Fruit fly (Drosophila melanogaster) whole organism, embryonic: ENCODE results near the gene Tsp29Fa.
A peak's percentile ranks its signal among the peaks of the same experiment; 100 is the strongest.

Experiments used
- Awh ChIP-seq: fragments of 200-800 bp; sonication (Bioruptor generic); IDR thresholded peaks from 2 replicates; pipeline ENCODE4, ENCODE4 v1.3.6; 2022; ENCODE audit warnings: missing biosample characterization, missing genetic modification characterization
- Blimp-1 ChIP-seq: fragments of 200-800 bp; sonication (Bioruptor generic); optimal IDR thresholded peaks from 3 replicates; lab custom pipeline; 2018; ENCODE audit warnings: missing biosample characterization, missing genetic modification characterization, mild to moderate bottlenecking, moderate library complexity, missing genetic modification reagents
- BtbVII ChIP-seq: fragments of 200-800 bp; sonication (Bioruptor generic); optimal IDR thresholded peaks from 3 replicates; lab custom pipeline; 2017; ENCODE audit warnings: missing biosample characterization, mild to moderate bottlenecking, missing genetic modification characterization
- CG10543 ChIP-seq: fragments of 200-800 bp; sonication (Bioruptor generic); optimal IDR thresholded peaks from 3 replicates; lab custom pipeline; 2017; ENCODE audit warnings: missing biosample characterization, mild to moderate bottlenecking, missing genetic modification characterization, moderate library complexity
- CG11093 ChIP-seq: fragments of 200-800 bp; sonication (Bioruptor generic); IDR thresholded peaks from 3 replicates; pipeline ENCODE4 v1.3.6; 2022; ENCODE audit warnings: missing biosample characterization, missing genetic modification characterization
- CG11398 ChIP-seq: fragments of 200-800 bp; sonication (Bioruptor generic); optimal IDR thresholded peaks from 2 replicates; lab custom pipeline; 2016; ENCODE audit warnings: missing biosample characterization, missing genetic modification characterization
- CG11560 ChIP-seq: fragments of 200-800 bp; sonication (Bioruptor generic); IDR thresholded peaks from 3 replicates; pipeline ENCODE4 v1.3.6; 2022; ENCODE audit warnings: missing biosample characterization, missing genetic modification characterization
- CG11696 ChIP-seq: fragments of 200-800 bp; sonication (Bioruptor generic); IDR thresholded peaks from 2 replicates; pipeline ENCODE4 v1.3.6; 2022; ENCODE audit warnings: missing biosample characterization, missing genetic modification characterization
- CG12104 ChIP-seq: fragments of 200-800 bp; sonication (Bioruptor generic); optimal IDR thresholded peaks from 3 replicates; lab custom pipeline; 2016; ENCODE audit warnings: missing biosample characterization, missing genetic modification characterization
- CG12219 ChIP-seq: fragments of 200-800 bp; sonication (Bioruptor generic); optimal IDR thresholded peaks from 3 replicates; lab custom pipeline; 2018; ENCODE audit warnings: missing biosample characterization, mild to moderate bottlenecking, missing genetic modification characterization
- CG12744 ChIP-seq: fragments of 200-800 bp; sonication (Bioruptor generic); optimal IDR thresholded peaks from 2 replicates; lab custom pipeline; 2016; ENCODE audit warnings: missing biosample characterization, missing genetic modification characterization
- CG13775 ChIP-seq: fragments of 200-800 bp; sonication (Bioruptor generic); optimal IDR thresholded peaks from 3 replicates; lab custom pipeline; 2017; ENCODE audit warnings: missing biosample characterization, mild to moderate bottlenecking, missing genetic modification characterization
- CG14050 ChIP-seq: fragments of 200-800 bp; sonication (Bioruptor generic); IDR thresholded peaks from 3 replicates; pipeline ENCODE4 v1.3.6; 2022; ENCODE audit warnings: missing biosample characterization, missing genetic modification characterization
- CG17359 ChIP-seq: fragments of 200-800 bp; sonication (Bioruptor generic); optimal IDR thresholded peaks from 3 replicates; lab custom pipeline; 2018; ENCODE audit warnings: missing biosample characterization, mild to moderate bottlenecking, missing genetic modification characterization, moderate library complexity
- CG17385 ChIP-seq: fragments of 200-800 bp; sonication (Bioruptor generic); optimal IDR thresholded peaks from 3 replicates; lab custom pipeline; 2018; ENCODE audit warnings: missing biosample characterization, mild to moderate bottlenecking, missing genetic modification characterization
- CG18619 ChIP-seq: fragments of 200-800 bp; sonication (Bioruptor generic); optimal IDR thresholded peaks from 3 replicates; lab custom pipeline; 2017; ENCODE audit warnings: missing biosample characterization, mild to moderate bottlenecking, missing genetic modification characterization
- CG2116 ChIP-seq: fragments of 200-800 bp; sonication (Bioruptor generic); optimal IDR thresholded peaks from 3 replicates; lab custom pipeline; 2018; ENCODE audit warnings: missing biosample characterization, mild to moderate bottlenecking, missing genetic modification characterization
- CG31365 ChIP-seq: fragments of 200-800 bp; sonication (Bioruptor generic); optimal IDR thresholded peaks from 2 replicates; lab custom pipeline; 2018; ENCODE audit warnings: missing biosample characterization, mild to moderate bottlenecking, missing genetic modification characterization
- CG34422 ChIP-seq: fragments of 200-800 bp; sonication (Bioruptor generic); IDR thresholded peaks from 3 replicates; pipeline ENCODE4 v1.3.6; 2022; ENCODE audit warnings: missing biosample characterization, missing genetic modification characterization
- CG4328 ChIP-seq: fragments of 200-800 bp; sonication (Bioruptor generic); optimal IDR thresholded peaks from 3 replicates; lab custom pipeline; 2017; ENCODE audit warnings: missing biosample characterization, missing genetic modification reagents, missing genetic modification characterization
- CG5180 ChIP-seq: fragments of 200-800 bp; sonication (Bioruptor generic); optimal IDR thresholded peaks from 3 replicates; lab custom pipeline; 2017; ENCODE audit warnings: missing biosample characterization, missing genetic modification characterization, mild to moderate bottlenecking, moderate library complexity, missing genetic modification reagents
- CG7556 ChIP-seq: fragments of 200-800 bp; sonication (Bioruptor generic); optimal IDR thresholded peaks from 2 replicates; lab custom pipeline; 2017; ENCODE audit warnings: missing biosample characterization, mild to moderate bottlenecking, missing genetic modification characterization
- CG7839 ChIP-seq: fragments of 200-800 bp; sonication (Bioruptor generic); optimal IDR thresholded peaks from 3 replicates; lab custom pipeline; 2018; ENCODE audit warnings: missing biosample characterization, mild to moderate bottlenecking, missing genetic modification characterization, moderate library complexity
- CG8944 ChIP-seq: fragments of 200-800 bp; sonication (Bioruptor generic); optimal IDR thresholded peaks from 3 replicates; lab custom pipeline; 2016; ENCODE audit warnings: missing biosample characterization, missing genetic modification characterization
- Dbx ChIP-seq: fragments of 200-800 bp; sonication (Bioruptor generic); IDR thresholded peaks from 3 replicates; pipeline ENCODE4 v1.3.6; 2022; ENCODE audit warnings: missing biosample characterization, missing genetic modification characterization
- Drgx ChIP-seq: fragments of 200-800 bp; sonication (Bioruptor generic); IDR thresholded peaks from 2 replicates; pipeline ENCODE4 v1.3.6; 2022; ENCODE audit warnings: missing biosample characterization, missing genetic modification characterization
- HHEX ChIP-seq: fragments of 200-800 bp; sonication (Bioruptor generic); optimal IDR thresholded peaks from 3 replicates; lab custom pipeline; 2017; ENCODE audit warnings: missing biosample characterization, mild to moderate bottlenecking, missing genetic modification characterization, missing genetic modification reagents
- Hmr ChIP-seq: fragments of 200-800 bp; sonication (Bioruptor generic); optimal IDR thresholded peaks from 3 replicates; lab custom pipeline; 2017; ENCODE audit warnings: mild to moderate bottlenecking, missing biosample characterization, missing genetic modification reagents, missing genetic modification characterization
- Hmx ChIP-seq: fragments of 200-800 bp; sonication (Bioruptor generic); optimal IDR thresholded peaks from 2 replicates; lab custom pipeline; 2016; ENCODE audit warnings: missing biosample characterization, missing genetic modification characterization
- MESR4 ChIP-seq: fragments of 200-800 bp; sonication (Bioruptor generic); optimal IDR thresholded peaks from 2 replicates; lab custom pipeline; 2018; ENCODE audit warnings: missing biosample characterization, mild to moderate bottlenecking, missing genetic modification characterization, moderate library complexity
- NFAT ChIP-seq: fragments of 200-800 bp; sonication (Bioruptor generic); IDR thresholded peaks from 2 replicates; pipeline ENCODE4 v1.3.6; 2022; ENCODE audit warnings: missing biosample characterization, missing genetic modification characterization
- Oaz ChIP-seq: fragments of 200-800 bp; sonication (Bioruptor generic); IDR thresholded peaks from 2 replicates; pipeline ENCODE4 v1.3.6; 2022; ENCODE audit warnings: missing biosample characterization, missing genetic modification characterization
- Spps ChIP-seq: fragments of 200-800 bp; sonication (Bioruptor generic); optimal IDR thresholded peaks from 2 replicates; lab custom pipeline; 2018; ENCODE audit warnings: missing biosample characterization, mild to moderate bottlenecking, missing genetic modification characterization
- Vsx1 ChIP-seq: fragments of 200-800 bp; sonication (Bioruptor generic); optimal IDR thresholded peaks from 2 replicates; lab custom pipeline; 2017; ENCODE audit warnings: missing biosample characterization, mild to moderate bottlenecking, missing genetic modification characterization, missing genetic modification reagents
- cato ChIP-seq: fragments of 200-800 bp; sonication (Bioruptor generic); optimal IDR thresholded peaks from 2 replicates; lab custom pipeline; 2016; ENCODE audit warnings: missing biosample characterization, missing genetic modification characterization, borderline replicate concordance
- hkb ChIP-seq, 2 experiments: fragments of 200-800 bp in 1 of 2; fragments of >200 bp in 1 of 2; sonication (Bioruptor generic) in 1 of 2; IDR thresholded peaks in 1 of 2; optimal IDR thresholded peaks in 1 of 2; 2 replicates each; pipeline versions ENCODE4 v1.3.6 to Lab custom; 2017 to 2022; ENCODE audit warnings: missing biosample characterization in 1 of 2, missing genetic modification characterization in 1 of 2
- lbe ChIP-seq: fragments of 200-800 bp; sonication (Bioruptor generic); optimal IDR thresholded peaks from 2 replicates; lab custom pipeline; 2016; ENCODE audit warnings: missing biosample characterization, mild to moderate bottlenecking, missing genetic modification characterization
- mam ChIP-seq: fragments of 200-800 bp; sonication (Bioruptor generic); optimal IDR thresholded peaks from 3 replicates; lab custom pipeline; 2016; ENCODE audit warnings: missing biosample characterization, missing genetic modification characterization
- pan ChIP-seq, 4 experiments: fragments of >200 bp in 3 of 4; fragments of 200-800 bp in 1 of 4; sonication (Bioruptor generic) in 1 of 4; optimal IDR thresholded peaks in 3 of 4; IDR thresholded peaks in 1 of 4; 2 replicates each; pipeline versions ENCODE4 v1.3.6 to Lab custom; 2017 to 2022; ENCODE audit warnings: missing biosample characterization in 2 of 4, missing genetic modification characterization in 2 of 4, mixed read lengths in 1 of 4
- pb ChIP-seq: fragments of 200-800 bp; sonication (Bioruptor generic); optimal IDR thresholded peaks from 3 replicates; lab custom pipeline; 2016; ENCODE audit warnings: missing biosample characterization, missing genetic modification characterization
- phol ChIP-seq: fragments of 200-800 bp; sonication (Bioruptor generic); optimal IDR thresholded peaks from 3 replicates; lab custom pipeline; 2018; ENCODE audit warnings: missing biosample characterization, mild to moderate bottlenecking, missing genetic modification characterization, moderate library complexity
- prd ChIP-seq, 3 experiments: fragments of >200 bp in 2 of 3; fragments of 200-800 bp in 1 of 3; sonication (Bioruptor generic) in 1 of 3; optimal IDR thresholded peaks in 2 of 3; IDR thresholded peaks in 1 of 3; 2 replicates in 2 of 3; 3 replicates in 1 of 3; pipeline versions ENCODE4 v1.3.6 to Lab custom; 2017 to 2022; ENCODE audit warnings: missing biosample characterization in 1 of 3, missing genetic modification characterization in 1 of 3
- row ChIP-seq: fragments of 200-800 bp; sonication (Bioruptor generic); IDR thresholded peaks from 3 replicates; pipeline ENCODE4 v1.3.6; 2022; ENCODE audit warnings: missing biosample characterization, missing genetic modification characterization
- run ChIP-seq: fragments of 200-800 bp; sonication (Bioruptor generic); optimal IDR thresholded peaks from 3 replicates; lab custom pipeline; 2018; ENCODE audit warnings: missing biosample characterization, mild to moderate bottlenecking, missing genetic modification characterization
- salm ChIP-seq: fragments of 200-800 bp; sonication (Bioruptor generic); optimal IDR thresholded peaks from 2 replicates; lab custom pipeline; 2018; ENCODE audit warnings: missing biosample characterization, mild to moderate bottlenecking, missing genetic modification characterization
- sima ChIP-seq: fragments of 200-800 bp; sonication (Bioruptor generic); optimal IDR thresholded peaks from 2 replicates; lab custom pipeline; 2016; ENCODE audit warnings: missing biosample characterization, missing genetic modification characterization
- vfl ChIP-seq: fragments of 200-800 bp; sonication (Bioruptor generic); optimal IDR thresholded peaks from 2 replicates; lab custom pipeline; 2016; ENCODE audit warnings: missing biosample characterization, missing genetic modification characterization

The Tsp29Fa gene

dm6 chr2L:8897954-8898713, 35.6 kb upstream of the Tsp29Fa start (continued):
- TF ChIP-seq Drgx (GFP tag; lab: Robert Waterston, UW) (peak; percentile 60; the same call in 1 of the 2 replicates), CG4328 (GFP tag; lab: Kevin White, UChicago) (peak; percentile 39), CG18619 (GFP tag; lab: Kevin White, UChicago) (peak; percentile 17), salm (tag; lab: Kevin White, UChicago) (peak; percentile 12), hkb (optimal IDR thresholded peaks at IDR 0.05; lab: Kevin White, UChicago) (no peak), hkb (GFP tag; IDR thresholded peaks at IDR 0.05; lab: Robert Waterston, UW) (no peak), CG31365 (tag; lab: Kevin White, UChicago) (no peak), MESR4 (GFP tag; lab: Kevin White, UChicago) (no peak), row (GFP tag; lab: Robert Waterston, UW) (peak; percentile 49; the same call in 1 of the 3 replicates), CG11398 (GFP tag; lab: Kevin White, UChicago) (no peak), NFAT (GFP tag; lab: Robert Waterston, UW) (0 out of 2 replicates have a peak, but pooled peaks have one; percentile 4), run (peak; percentile 43), CG11560 (tag; lab: Robert Waterston, UW) (no peak), CG2116 (GFP tag; lab: Kevin White, UChicago) (no peak), CG7556 (GFP tag; lab: Kevin White, UChicago) (peak; percentile 51), BtbVII (GFP tag; lab: Kevin White, UChicago) (peak; percentile 43), Hmx (no peak), CG12744 (GFP tag; lab: Kevin White, UChicago) (no peak), CG34422 (GFP tag; lab: Robert Waterston, UW) (peak; percentile 22; the same call in 1 of the 3 replicates), sima (GFP tag; lab: Kevin White, UChicago) (no peak), CG7839 (tag; lab: Kevin White, UChicago) (peak; percentile 70), Dbx (GFP tag; lab: Robert Waterston, UW) (no peak), CG17359 (tag; lab: Kevin White, UChicago) (peak; percentile 49), CG5180 (GFP tag; lab: Kevin White, UChicago) (peak; percentile 15), CG12219 (GFP tag; lab: Kevin White, UChicago) (peak; percentile 39), HHEX (GFP tag; lab: Kevin White, UChicago) (peak; percentile 41), lbe (GFP tag; lab: Kevin White, UChicago) (peak; percentile 54), phol (tag; lab: Kevin White, UChicago) (peak; percentile 62), prd (optimal IDR thresholded peaks at IDR 0.05; lab: Kevin White, UChicago) (no peak), prd (GFP tag; IDR thresholded peaks at IDR 0.05; lab: Robert Waterston, UW) (peak; percentile 41; the same call in 2 of the 3 replicates), vfl (GFP tag; lab: Kevin White, UChicago) (no peak), Spps (tag; lab: Kevin White, UChicago) (no peak), CG14050 (GFP tag; lab: Robert Waterston, UW) (no peak), pb (GFP tag; lab: Kevin White, UChicago) (no peak), CG17385 (GFP tag; lab: Kevin White, UChicago) (peak; percentile 17), CG11093 (no peak), CG12104 (peak; percentile 39), Hmr (peak; percentile 55), cato (peak; percentile 6), CG10543 (GFP tag; lab: Kevin White, UChicago) (no peak), CG13775 (GFP tag; lab: Kevin White, UChicago) (peak; percentile 6), Blimp-1 (GFP tag; lab: Kevin White, UChicago) (peak; percentile 37), Oaz (GFP tag; lab: Robert Waterston, UW) (0 out of 2 replicates have a peak, but pooled peaks have one; percentile 28), mam (GFP tag; lab: Kevin White, UChicago) (no peak), Awh (GFP tag; lab: Robert Waterston, UW) (0 out of 2 replicates have a peak, but pooled peaks have one; percentile 19), Vsx1 (no peak), CG11696 (GFP tag; lab: Robert Waterston, UW) (no peak), CG8944 (GFP tag; lab: Kevin White, UChicago) (no peak), pan (optimal IDR thresholded peaks at IDR 0.05; lab: Kevin White, UChicago) (no peak), pan (GFP tag; optimal IDR thresholded peaks at IDR 0.05 in 1 of 2, IDR thresholded peaks at IDR 0.05 in 1 of 2) (peak in 1 of 2 experiments; percentile 29)
